Worm (Caenorhabditis elegans) whole organism, L4/young adult: Measurements from ENCODE around the gene Y105C5B.3.

Experiments used
- W03F9.2 ChIP-seq: fragments of 150-350 bp; optimal IDR thresholded peaks from 2 replicates; lab custom pipeline; 2014; ENCODE audit warnings: missing biosample characterization, missing genetic modification characterization
- dao-5 ChIP-seq: sonication (generic microtip); optimal IDR thresholded peaks from 2 replicates; lab custom pipeline; 2016; ENCODE audit warnings: missing genotype, missing genetic modification characterization, moderate library complexity, missing compliant biosample characterization
- him-1 ChIP-seq: sonication (generic microtip); optimal IDR thresholded peaks from 2 replicates; lab custom pipeline; 2016; ENCODE audit warnings: missing genotype, missing genetic modification reagents, missing genetic modification characterization, missing compliant biosample characterization

- TF ChIP-seq him-1 (no peak), W03F9.2 (no peak), dao-5 (no peak)
These were observed at the start of gene Y105C5B.3 for ce11 chrIV:15883922-15884321.
